Worm (Caenorhabditis elegans) whole organism, L3 larva: ENCODE measurements around the gene F56C9.6.

Experiments
- R02D3.7 ChIP-seq: fragments of 150-350 bp; optimal IDR thresholded peaks from 2 replicates; lab custom pipeline; 2014; ENCODE audit warnings: missing biosample characterization, missing genetic modification characterization
- aly-2 ChIP-seq: fragments of 150-350 bp; optimal IDR thresholded peaks from 2 replicates; lab custom pipeline; 2014; ENCODE audit warnings: missing biosample characterization, missing genetic modification characterization
- ceh-28 ChIP-seq: fragments of 150-350 bp; optimal IDR thresholded peaks from 2 replicates; lab custom pipeline; 2014; ENCODE audit warnings: missing biosample characterization, missing genetic modification reagents, missing genetic modification characterization
- ceh-82 ChIP-seq: fragments of 150-350 bp; optimal IDR thresholded peaks from 2 replicates; lab custom pipeline; 2014; ENCODE audit warnings: missing biosample characterization, missing genetic modification characterization
- daf-12 ChIP-seq: fragments of 150-350 bp; optimal IDR thresholded peaks from 2 replicates; lab custom pipeline; 2014; ENCODE audit warnings: missing biosample characterization, missing genetic modification reagents, missing genetic modification characterization
- egl-27 ChIP-seq: sonication (generic microtip); optimal IDR thresholded peaks from 4 replicates; lab custom pipeline; 2017; ENCODE audit warnings: missing biosample characterization, missing genetic modification reagents, missing genetic modification characterization
- egl-5 ChIP-seq: fragments of 150-350 bp; optimal IDR thresholded peaks from 2 replicates; lab custom pipeline; 2017; ENCODE audit warnings: missing biosample characterization, missing genetic modification reagents, missing genetic modification characterization, inconsistent platforms
- elt-1 ChIP-seq: fragments of 150-350 bp; optimal IDR thresholded peaks from 2 replicates; lab custom pipeline; 2014; ENCODE audit warnings: missing biosample characterization, missing genetic modification characterization
- elt-2 ChIP-seq: sonication (generic microtip); optimal IDR thresholded peaks from 2 replicates; lab custom pipeline; 2016; ENCODE audit warnings: missing genetic modification reagents, mild to moderate bottlenecking, missing genetic modification characterization, missing compliant biosample characterization
- elt-3 ChIP-seq, 3 experiments: fragments of 150-350 bp in 1 of 3; sonication (generic microtip) in 2 of 3; optimal IDR thresholded peaks; 2 replicates in 2 of 3; 4 replicates in 1 of 3; lab custom pipeline; 2014 to 2017; ENCODE audit warnings: missing biosample characterization in 3 of 3, missing genetic modification characterization in 3 of 3
- eor-1 ChIP-seq, 2 experiments: fragments of 150-350 bp; optimal IDR thresholded peaks; 2 replicates each; lab custom pipeline; 2014 to 2018; ENCODE audit warnings: missing biosample characterization in 2 of 2, missing genetic modification characterization in 2 of 2
- fkh-10 ChIP-seq: sonication (generic microtip); optimal IDR thresholded peaks from 2 replicates; lab custom pipeline; 2017; ENCODE audit warnings: missing biosample characterization, missing genetic modification reagents, missing genetic modification characterization
- fos-1 ChIP-seq: fragments of 150-350 bp; optimal IDR thresholded peaks from 2 replicates; lab custom pipeline; 2014; ENCODE audit warnings: missing biosample characterization, missing genetic modification characterization
- jun-1 ChIP-seq: fragments of 150-350 bp; optimal IDR thresholded peaks from 2 replicates; lab custom pipeline; 2014; ENCODE audit warnings: missing biosample characterization, missing genetic modification reagents, missing genetic modification characterization
- lin-15B ChIP-seq: fragments of 150-350 bp; optimal IDR thresholded peaks from 2 replicates; lab custom pipeline; 2014; ENCODE audit warnings: missing biosample characterization, missing genetic modification characterization
- lsy-12 ChIP-seq: sonication (generic microtip); optimal IDR thresholded peaks from 2 replicates; lab custom pipeline; 2016; ENCODE audit warnings: mild to moderate bottlenecking, missing genetic modification characterization, missing compliant biosample characterization
- mml-1 ChIP-seq: fragments of 150-350 bp; sonication (generic microtip); optimal IDR thresholded peaks from 3 replicates; lab custom pipeline; 2014; ENCODE audit warnings: missing biosample characterization, missing genetic modification characterization
- nhr-12 ChIP-seq: fragments of 150-350 bp; optimal IDR thresholded peaks from 2 replicates; lab custom pipeline; 2014; ENCODE audit warnings: missing biosample characterization, missing genetic modification characterization
- nhr-23 ChIP-seq: fragments of 150-350 bp; optimal IDR thresholded peaks from 2 replicates; lab custom pipeline; 2014; ENCODE audit warnings: missing biosample characterization, missing genetic modification reagents, missing genetic modification characterization
- nhr-237 ChIP-seq: fragments of 150-350 bp; optimal IDR thresholded peaks from 2 replicates; lab custom pipeline; 2014; ENCODE audit warnings: missing biosample characterization, missing genetic modification characterization
- nhr-25 ChIP-seq: sonication (generic microtip); optimal IDR thresholded peaks from 2 replicates; lab custom pipeline; 2017; ENCODE audit warnings: missing biosample characterization, missing genetic modification characterization
- nhr-43 ChIP-seq: sonication (generic microtip); optimal IDR thresholded peaks from 2 replicates; lab custom pipeline; 2016; ENCODE audit warnings: mild to moderate bottlenecking, missing genetic modification characterization, missing compliant biosample characterization; ENCODE audit not compliant: poor library complexity, severe bottlenecking
- nhr-67 ChIP-seq: fragments of 150-350 bp; optimal IDR thresholded peaks from 2 replicates; lab custom pipeline; 2014; ENCODE audit warnings: missing biosample characterization, missing genetic modification characterization
- nhr-76 ChIP-seq: fragments of 150-350 bp; sonication (generic microtip); optimal IDR thresholded peaks from 5 replicates; lab custom pipeline; 2014; ENCODE audit warnings: missing biosample characterization, missing genetic modification characterization
- nhr-77 ChIP-seq: fragments of 150-350 bp; optimal IDR thresholded peaks from 2 replicates; lab custom pipeline; 2014; ENCODE audit warnings: missing biosample characterization, missing genetic modification characterization
- pha-4 ChIP-seq: fragments of 150-350 bp; optimal IDR thresholded peaks from 2 replicates; lab custom pipeline; 2014; ENCODE audit warnings: missing biosample characterization, missing genetic modification reagents, missing genetic modification characterization
- pqm-1 ChIP-seq: fragments of 150-350 bp; optimal IDR thresholded peaks from 2 replicates; lab custom pipeline; 2017; ENCODE audit warnings: missing biosample characterization, missing genetic modification characterization, inconsistent platforms
- sea-2 ChIP-seq: fragments of 150-350 bp; sonication (generic microtip); optimal IDR thresholded peaks from 4 replicates; lab custom pipeline; 2014; ENCODE audit warnings: missing biosample characterization, missing genetic modification reagents, missing genetic modification characterization
- skn-1 ChIP-seq: fragments of 150-350 bp; optimal IDR thresholded peaks from 2 replicates; lab custom pipeline; 2014; ENCODE audit warnings: missing biosample characterization, missing genetic modification characterization
- tbx-2 ChIP-seq: sonication (generic microtip); optimal IDR thresholded peaks from 2 replicates; lab custom pipeline; 2016; ENCODE audit warnings: mild to moderate bottlenecking, missing genetic modification characterization, missing compliant biosample characterization
- zag-1 ChIP-seq: fragments of 150-350 bp; optimal IDR thresholded peaks from 2 replicates; lab custom pipeline; 2014; ENCODE audit warnings: missing biosample characterization, missing genetic modification characterization

F56C9.6 gene

DNA sequence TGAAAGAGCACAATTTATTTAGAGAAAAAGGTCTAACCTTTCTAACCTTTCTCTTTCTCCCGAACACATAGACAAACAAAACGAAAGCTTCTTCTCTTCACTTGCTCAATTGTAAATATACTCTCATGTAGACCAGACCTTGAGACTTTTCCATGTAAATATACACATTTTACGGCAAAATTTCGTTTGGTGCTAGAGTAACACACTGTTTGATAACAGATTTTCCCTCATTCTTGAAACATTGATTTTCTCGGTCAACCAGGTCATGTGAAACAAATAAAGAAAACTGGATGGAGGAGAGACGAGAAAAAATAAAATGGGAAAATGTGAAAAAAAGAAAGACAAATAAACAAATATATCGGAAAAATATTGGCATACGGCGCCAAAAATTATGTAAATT is 11.4 kb upstream of the F56C9.6 start:
- TF ChIP-seq pqm-1: peak; percentile 34
- TF ChIP-seq tbx-2 (tag; lab: Kevin White, UChicago): no peak
- TF ChIP-seq elt-2 (tag; lab: Kevin White, UChicago): peak; percentile 55
- TF ChIP-seq nhr-23 (tag; lab: Kevin White, UChicago): no peak
- TF ChIP-seq pha-4 (tag; lab: Kevin White, UChicago): peak; percentile 99
- TF ChIP-seq egl-5: no peak

DNA sequence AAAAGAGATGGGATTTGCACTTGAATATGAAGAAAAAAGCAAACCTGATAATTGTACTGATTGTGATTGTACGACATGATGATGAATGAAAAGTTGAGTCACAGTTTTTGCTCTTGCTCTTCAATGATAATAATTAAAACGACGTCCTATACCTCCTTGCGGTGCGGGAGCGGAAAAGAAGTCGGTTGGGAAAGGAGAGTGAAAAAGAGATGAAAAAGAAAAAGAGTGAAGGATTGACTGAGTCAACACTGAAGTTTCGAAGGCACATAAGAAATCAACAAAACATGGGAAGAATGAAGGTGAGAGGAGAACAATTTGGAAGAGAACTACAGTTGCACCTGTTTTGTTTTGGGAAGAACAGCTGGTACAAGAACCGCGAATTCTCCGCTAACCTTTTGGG is 8.8 kb upstream of the F56C9.6 start, which contains the start of gene F56C9.8:
F56C9.8 (minus strand) TSS at position 120 of the 400 bp plus-strand sequence.
- TF ChIP-seq jun-1 (no peak), fkh-10 (no peak), elt-1 (tag; lab: Kevin White, UChicago) (no peak), egl-5 (no peak), nhr-77 (tag; lab: Kevin White, UChicago) (no peak), nhr-25 (tag; lab: Kevin White, UChicago) (no peak), R02D3.7 (tag; lab: Kevin White, UChicago) (no peak), lin-15B (no peak), lsy-12 (no peak), elt-2 (tag; lab: Kevin White, UChicago) (peak; percentile 18), pha-4 (tag; lab: Kevin White, UChicago) (peak; percentile 77), ceh-82 (tag; lab: Kevin White, UChicago) (no peak), pqm-1 (peak; percentile 69), skn-1 (tag; lab: Kevin White, UChicago) (no peak), daf-12 (tag; lab: Kevin White, UChicago) (no peak), nhr-67 (no peak), aly-2 (tag; lab: Kevin White, UChicago) (no peak), ceh-28 (tag; lab: Kevin White, UChicago) (no peak), nhr-76 (tag; lab: Kevin White, UChicago) (no peak), zag-1 (tag; lab: Kevin White, UChicago) (no peak), nhr-12 (no peak), eor-1 (tag; optimal IDR thresholded peaks at IDR 0.05; lab: Kevin White, UChicago) (no peak), mml-1 (tag; lab: Kevin White, UChicago) (no peak), egl-27 (tag; lab: Kevin White, UChicago) (no peak), fos-1 (tag; lab: Kevin White, UChicago) (no peak), sea-2 (GFP tag; lab: Kevin White, UChicago) (no peak)

DNA sequence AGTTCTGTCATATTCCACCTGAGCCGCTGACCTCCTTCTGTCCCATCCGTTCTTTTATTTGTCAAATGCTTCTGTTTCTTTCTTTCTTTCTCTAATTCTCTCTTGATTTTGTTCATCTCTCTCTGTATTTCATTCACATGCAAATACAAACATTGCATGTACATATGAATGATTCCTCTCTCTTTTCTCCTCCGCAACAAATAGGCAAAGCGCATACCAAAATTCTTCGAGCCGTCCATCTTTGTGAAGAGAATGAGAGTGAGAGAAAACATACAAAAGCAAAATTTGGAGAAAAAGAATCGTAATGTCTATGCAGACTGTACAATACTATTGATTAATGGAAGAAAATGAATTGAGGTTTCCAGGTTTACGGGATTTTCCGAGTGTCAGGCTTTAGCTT is 6.8 kb upstream of the F56C9.6 start:
- TF ChIP-seq lin-15B (no peak), pha-4 (tag; lab: Kevin White, UChicago) (peak; percentile 74), elt-2 (tag; lab: Kevin White, UChicago) (peak; percentile 32)

DNA sequence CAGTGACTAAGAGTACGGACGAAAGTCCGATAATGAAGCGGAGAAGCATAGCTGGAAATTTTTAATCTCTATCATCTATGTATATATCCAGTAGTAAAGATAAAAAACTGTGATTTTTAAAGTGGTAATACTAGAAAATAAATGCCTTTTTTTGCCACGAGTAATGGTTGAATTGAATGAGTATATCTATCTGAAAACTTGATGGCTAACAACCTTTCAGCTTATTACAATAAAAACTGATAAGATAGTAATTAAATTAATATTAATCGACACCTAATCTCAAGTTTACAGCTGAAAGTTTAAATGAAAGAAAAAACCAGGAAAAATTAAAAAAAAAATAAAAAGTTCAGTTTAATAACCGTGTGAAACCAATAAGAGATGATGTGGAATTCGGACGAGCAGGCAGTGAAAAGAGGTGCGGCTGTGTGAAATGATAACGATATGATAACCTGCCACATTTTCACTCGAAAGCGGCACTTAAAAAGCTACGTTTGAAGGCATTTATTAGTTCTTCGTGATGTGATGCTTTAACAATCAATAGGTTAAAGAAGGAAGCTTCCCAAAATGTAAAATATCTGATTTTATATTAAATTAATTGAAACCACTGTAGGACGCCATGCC is 4.5 kb upstream of the F56C9.6 start, which contains the start of gene nspg-6:
nspg-6 (minus strand) TSS at position 51 of the 621 bp plus-strand sequence.
- TF ChIP-seq elt-2 (tag; lab: Kevin White, UChicago) (peak; percentile 81), jun-1 (no peak), pqm-1 (peak; percentile 48)

DNA sequence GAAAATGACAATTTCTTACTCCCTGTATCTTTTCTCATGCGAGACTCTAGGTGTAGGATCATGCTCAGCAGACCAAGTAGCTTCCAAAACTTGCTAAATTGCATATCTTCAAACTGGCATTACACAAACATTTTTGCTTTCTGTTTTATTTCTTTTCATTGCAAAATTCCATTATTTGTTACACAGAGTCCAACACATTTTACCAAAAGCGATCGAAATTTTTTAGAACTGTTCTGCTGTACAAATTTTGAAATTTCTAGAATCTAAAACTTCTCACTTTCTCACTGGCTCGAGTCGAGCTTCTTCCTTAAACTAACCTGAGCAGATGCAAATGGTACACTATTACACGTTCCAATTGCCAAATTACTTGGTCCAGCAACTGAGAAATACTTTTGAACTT is 3.9 kb upstream of the F56C9.6 start:
- no peak for TF ChIP-seq nhr-77 (tag; lab: Kevin White, UChicago)

DNA sequence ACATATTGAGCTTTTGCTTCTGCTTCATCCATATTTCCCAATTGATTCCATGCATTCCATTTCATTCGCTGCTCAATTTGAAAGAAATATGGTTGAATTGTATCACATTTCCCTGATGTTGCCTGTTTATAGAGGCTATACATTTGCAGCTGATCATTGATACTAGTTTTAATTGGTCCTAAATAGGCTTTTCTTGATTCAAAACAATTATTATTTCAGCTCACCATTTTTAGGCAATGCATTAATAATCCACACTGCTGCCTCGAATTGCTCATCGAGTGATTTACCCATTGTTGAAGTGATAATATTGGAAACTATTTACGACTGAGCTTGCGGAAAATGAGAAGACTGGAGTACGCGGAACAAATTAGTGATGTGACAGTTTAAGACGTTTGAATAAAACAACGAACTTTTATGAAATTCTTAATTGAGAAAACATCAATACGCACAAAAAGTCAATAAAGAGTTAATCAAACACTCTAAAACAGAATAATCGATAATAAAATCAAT is 1.9 kb downstream of the F56C9.6 start, which contains the start of gene acbp-4:
acbp-4 (minus strand) TSS at position 510 of the 510 bp plus-strand sequence.
- TF ChIP-seq eor-1 (tag; optimal IDR thresholded peaks at IDR 0.05; lab: Kevin White, UChicago) (no peak), ceh-28 (tag; lab: Kevin White, UChicago) (peak; percentile 32), nhr-23 (tag; lab: Kevin White, UChicago) (no peak), nhr-237 (tag; lab: Kevin White, UChicago) (no peak)

DNA sequence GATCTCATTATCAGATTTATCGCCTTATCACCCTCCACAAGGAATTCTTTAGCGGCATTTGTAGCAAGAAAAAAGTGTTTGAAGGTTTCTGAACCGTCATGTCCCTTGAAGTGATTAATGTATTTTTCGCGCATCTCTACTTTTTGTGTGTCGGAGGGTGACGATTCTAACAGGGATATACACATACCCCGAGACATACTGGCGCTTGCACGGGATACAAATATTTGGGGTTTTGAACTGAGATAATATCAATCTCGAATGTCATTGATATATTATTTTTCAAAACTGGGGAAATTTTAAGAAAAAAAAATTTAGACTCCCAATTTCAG is 5.0 kb downstream of the F56C9.6 start:
- TF ChIP-seq elt-3 (tag; optimal IDR thresholded peaks at IDR 0.05; lab: Kevin White, UChicago) (peak in 1 of 3 experiments; percentile 13), nhr-43 (peak; percentile 43), nhr-23 (tag; lab: Kevin White, UChicago) (peak; percentile 33), mml-1 (tag; lab: Kevin White, UChicago) (no peak), daf-12 (tag; lab: Kevin White, UChicago) (no peak), nhr-25 (tag; lab: Kevin White, UChicago) (peak; percentile 30), nhr-12 (no peak)
